Fruit fly (Drosophila melanogaster) whole organism, embryonic: ENCODE results near the gene Rchy1.

ENCODE experiments used
- Abd-B ChIP-seq: fragments of 200-800 bp; sonication (Bioruptor generic); optimal IDR thresholded peaks from 2 replicates; lab custom pipeline; 2018; ENCODE audit warnings: missing biosample characterization, mild to moderate bottlenecking, missing genetic modification characterization, moderate library complexity
- Atf3 ChIP-seq: fragments of 200-800 bp; sonication (Bioruptor generic); optimal IDR thresholded peaks from 3 replicates; lab custom pipeline; 2016; ENCODE audit warnings: missing biosample characterization, missing genetic modification characterization
- Atf6 ChIP-seq: fragments of 200-800 bp; sonication (Bioruptor generic); IDR thresholded peaks from 2 replicates; pipeline ENCODE4 v1.3.6; 2022; ENCODE audit warnings: missing biosample characterization, missing genetic modification characterization
- Bgb ChIP-seq: fragments of 200-800 bp; sonication (Bioruptor generic); IDR thresholded peaks from 2 replicates; pipeline ENCODE4 v1.3.6; 2022; ENCODE audit warnings: missing biosample characterization, missing genetic modification characterization; ENCODE audit not compliant: partially characterized antibody
- Blimp-1 ChIP-seq: fragments of 200-800 bp; sonication (Bioruptor generic); optimal IDR thresholded peaks from 3 replicates; lab custom pipeline; 2018; ENCODE audit warnings: missing biosample characterization, missing genetic modification characterization, mild to moderate bottlenecking, moderate library complexity, missing genetic modification reagents
- C15 ChIP-seq: fragments of 200-800 bp; sonication (Bioruptor generic); IDR thresholded peaks from 3 replicates; pipeline ENCODE4 v1.3.6; 2022; ENCODE audit warnings: missing biosample characterization, missing genetic modification characterization
- CG10147 ChIP-seq: fragments of 200-800 bp; sonication (Bioruptor generic); optimal IDR thresholded peaks from 2 replicates; lab custom pipeline; 2019; ENCODE audit warnings: missing biosample characterization, mild to moderate bottlenecking, missing genetic modification characterization, moderate library complexity
- CG11456 ChIP-seq: fragments of 200-800 bp; sonication (Bioruptor generic); IDR thresholded peaks from 3 replicates; pipeline ENCODE4 v1.3.6; 2022; ENCODE audit warnings: missing biosample characterization, missing genetic modification characterization
- CG12236 ChIP-seq: fragments of 200-800 bp; sonication (Bioruptor generic); optimal IDR thresholded peaks from 2 replicates; lab custom pipeline; 2016; ENCODE audit warnings: missing biosample characterization, missing genetic modification characterization
- CG14965 ChIP-seq: fragments of 200-800 bp; sonication (Bioruptor generic); optimal IDR thresholded peaks from 2 replicates; lab custom pipeline; 2016; ENCODE audit warnings: missing biosample characterization, missing genetic modification characterization, borderline replicate concordance
- CG1529 ChIP-seq: fragments of 200-800 bp; sonication (Bioruptor generic); optimal IDR thresholded peaks from 3 replicates; lab custom pipeline; 2018; ENCODE audit warnings: missing biosample characterization, missing genetic modification characterization
- CG17328 ChIP-seq: fragments of 200-800 bp; sonication (Bioruptor generic); IDR thresholded peaks from 2 replicates; pipeline ENCODE4 v1.3.6; 2022; ENCODE audit warnings: missing biosample characterization, missing genetic modification characterization
- CG17802 ChIP-seq: fragments of 200-800 bp; sonication (Bioruptor generic); optimal IDR thresholded peaks from 2 replicates; lab custom pipeline; 2018; ENCODE audit warnings: missing biosample characterization, mild to moderate bottlenecking, missing genetic modification characterization, moderate library complexity
- CG1832 ChIP-seq: fragments of 200-800 bp; sonication (Bioruptor generic); optimal IDR thresholded peaks from 2 replicates; lab custom pipeline; 2017; ENCODE audit warnings: missing biosample characterization, mild to moderate bottlenecking, missing genetic modification characterization, inconsistent platforms
- CG2678 ChIP-seq: fragments of 200-800 bp; sonication (Bioruptor generic); optimal IDR thresholded peaks from 3 replicates; lab custom pipeline; 2019; ENCODE audit warnings: missing biosample characterization, mild to moderate bottlenecking, missing genetic modification characterization, moderate library complexity
- CG2889 ChIP-seq: fragments of 200-800 bp; sonication (Bioruptor generic); IDR thresholded peaks from 3 replicates; pipeline ENCODE4 v1.3.6; 2022; ENCODE audit warnings: missing biosample characterization, missing genetic modification characterization
- CG31365 ChIP-seq: fragments of 200-800 bp; sonication (Bioruptor generic); optimal IDR thresholded peaks from 2 replicates; lab custom pipeline; 2018; ENCODE audit warnings: missing biosample characterization, mild to moderate bottlenecking, missing genetic modification characterization
- CG32532 ChIP-seq: fragments of 200-800 bp; sonication (Bioruptor generic); IDR thresholded peaks from 2 replicates; pipeline ENCODE4 v1.3.6; 2022; ENCODE audit warnings: missing biosample characterization, missing genetic modification characterization
- CG34422 ChIP-seq: fragments of 200-800 bp; sonication (Bioruptor generic); IDR thresholded peaks from 3 replicates; pipeline ENCODE4 v1.3.6; 2022; ENCODE audit warnings: missing biosample characterization, missing genetic modification characterization
- CG4854 ChIP-seq: fragments of 200-800 bp; sonication (Bioruptor generic); optimal IDR thresholded peaks from 2 replicates; lab custom pipeline; 2016; ENCODE audit warnings: missing biosample characterization, missing genetic modification characterization, inconsistent platforms
- CG7928 ChIP-seq: fragments of 200-800 bp; sonication (Bioruptor generic); optimal IDR thresholded peaks from 2 replicates; lab custom pipeline; 2017; ENCODE audit warnings: missing biosample characterization, mild to moderate bottlenecking, missing genetic modification characterization
- CG8089 ChIP-seq: fragments of 200-800 bp; sonication (Bioruptor generic); optimal IDR thresholded peaks from 3 replicates; lab custom pipeline; 2016; ENCODE audit warnings: missing biosample characterization, missing genetic modification characterization
- CG8478 ChIP-seq: fragments of >200 bp; optimal IDR thresholded peaks from 2 replicates; lab custom pipeline; 2018
- CG9215 ChIP-seq: fragments of 200-800 bp; sonication (Bioruptor generic); IDR thresholded peaks from 2 replicates; pipeline ENCODE4 v1.3.6; 2022; ENCODE audit warnings: missing biosample characterization, missing genetic modification characterization
- CTCF ChIP-seq: fragments of 200-800 bp; sonication (Bioruptor generic); optimal IDR thresholded peaks from 2 replicates; lab custom pipeline; 2017; ENCODE audit warnings: missing biosample characterization, mild to moderate bottlenecking, missing genetic modification characterization, moderate library complexity
- D ChIP-seq, 2 experiments: fragments of 200-800 bp in 1 of 2; fragments of >200 bp in 1 of 2; sonication (Bioruptor generic) in 1 of 2; optimal IDR thresholded peaks; 2 replicates in 1 of 2; 3 replicates in 1 of 2; lab custom pipeline; 2017; ENCODE audit warnings: mild to moderate bottlenecking in 1 of 2, missing biosample characterization in 1 of 2, missing genetic modification characterization in 1 of 2, missing genetic modification reagents in 1 of 2
- Doc3 ChIP-seq: fragments of 200-800 bp; sonication (Bioruptor generic); IDR thresholded peaks from 3 replicates; pipeline ENCODE4 v1.3.6; 2022; ENCODE audit warnings: missing biosample characterization, missing genetic modification characterization; ENCODE audit not compliant: partially characterized antibody
- Fer2 ChIP-seq: fragments of 200-800 bp; sonication (Bioruptor generic); optimal IDR thresholded peaks from 2 replicates; lab custom pipeline; 2018; ENCODE audit warnings: missing biosample characterization, mild to moderate bottlenecking, missing genetic modification characterization, moderate library complexity
- HmgD ChIP-seq: fragments of 200-800 bp; sonication (Bioruptor generic); optimal IDR thresholded peaks from 3 replicates; lab custom pipeline; 2016; ENCODE audit warnings: missing biosample characterization, missing genetic modification characterization
- Lim3 ChIP-seq: fragments of 200-800 bp; sonication (Bioruptor generic); IDR thresholded peaks from 2 replicates; pipeline ENCODE4 v1.3.6; 2022; ENCODE audit warnings: missing biosample characterization, missing genetic modification characterization
- MESR4 ChIP-seq: fragments of 200-800 bp; sonication (Bioruptor generic); optimal IDR thresholded peaks from 2 replicates; lab custom pipeline; 2018; ENCODE audit warnings: missing biosample characterization, mild to moderate bottlenecking, missing genetic modification characterization, moderate library complexity
- Neu2 ChIP-seq: fragments of 200-800 bp; sonication (Bioruptor generic); optimal IDR thresholded peaks from 3 replicates; lab custom pipeline; 2016; ENCODE audit warnings: missing biosample characterization, missing genetic modification characterization, borderline replicate concordance
- Sox100B ChIP-seq: fragments of 200-800 bp; sonication (Bioruptor generic); optimal IDR thresholded peaks from 3 replicates; lab custom pipeline; 2018; ENCODE audit warnings: missing biosample characterization, mild to moderate bottlenecking, missing genetic modification characterization
- chm ChIP-seq: fragments of 200-800 bp; sonication (Bioruptor generic); IDR thresholded peaks from 2 replicates; pipeline ENCODE4 v1.3.6; 2022; ENCODE audit warnings: missing biosample characterization, missing genetic modification characterization
- corto ChIP-seq: fragments of 200-800 bp; sonication (Bioruptor generic); optimal IDR thresholded peaks from 2 replicates; lab custom pipeline; 2016; ENCODE audit warnings: missing biosample characterization, mild to moderate bottlenecking, missing genetic modification characterization, moderate library complexity
- crc ChIP-seq: fragments of 200-800 bp; sonication (Bioruptor generic); optimal IDR thresholded peaks from 2 replicates; lab custom pipeline; 2016; ENCODE audit warnings: missing biosample characterization, missing genetic modification characterization
- dati ChIP-seq: fragments of 200-800 bp; sonication (Bioruptor generic); IDR thresholded peaks from 2 replicates; pipeline ENCODE4 v1.3.6; 2022; ENCODE audit warnings: missing biosample characterization, missing genetic modification characterization
- dysf ChIP-seq: fragments of 200-800 bp; sonication (Bioruptor generic); IDR thresholded peaks from 3 replicates; pipeline ENCODE4 v1.3.6; 2022; ENCODE audit warnings: missing biosample characterization, missing genetic modification characterization
- ewg ChIP-seq: fragments of 200-800 bp; sonication (Bioruptor generic); optimal IDR thresholded peaks from 3 replicates; lab custom pipeline; 2017; ENCODE audit warnings: mild to moderate bottlenecking, missing biosample characterization, missing genetic modification reagents, missing genetic modification characterization
- fu2 ChIP-seq: fragments of 200-800 bp; sonication (Bioruptor generic); optimal IDR thresholded peaks from 2 replicates; lab custom pipeline; 2016; ENCODE audit warnings: missing biosample characterization, missing genetic modification characterization
- h ChIP-seq: fragments of >200 bp; optimal IDR thresholded peaks from 2 replicates; lab custom pipeline; 2017
- ham ChIP-seq: fragments of 200-800 bp; sonication (Bioruptor generic); IDR thresholded peaks from 2 replicates; pipeline ENCODE4 v1.3.6; 2022; ENCODE audit warnings: missing biosample characterization, missing genetic modification characterization
- lmd ChIP-seq: fragments of 200-800 bp; sonication (Bioruptor generic); IDR thresholded peaks from 2 replicates; pipeline ENCODE4 v1.3.6; 2022; ENCODE audit warnings: missing biosample characterization, missing genetic modification characterization
- pho ChIP-seq: fragments of 200-800 bp; sonication (Bioruptor generic); optimal IDR thresholded peaks from 2 replicates; lab custom pipeline; 2016; ENCODE audit warnings: missing biosample characterization, missing genetic modification characterization
- run ChIP-seq: fragments of 200-800 bp; sonication (Bioruptor generic); optimal IDR thresholded peaks from 3 replicates; lab custom pipeline; 2018; ENCODE audit warnings: missing biosample characterization, mild to moderate bottlenecking, missing genetic modification characterization
- so ChIP-seq: fragments of 200-800 bp; sonication (Bioruptor generic); IDR thresholded peaks from 3 replicates; pipeline ENCODE4 v1.3.6; 2022; ENCODE audit warnings: missing biosample characterization, missing genetic modification characterization
- sug ChIP-seq: fragments of 200-800 bp; optimal IDR thresholded peaks from 2 replicates; lab custom pipeline; 2019; ENCODE audit warnings: missing biosample characterization, mild to moderate bottlenecking, missing genetic modification characterization, moderate library complexity
- twi ChIP-seq: fragments of 200-800 bp; optimal IDR thresholded peaks from 2 replicates; lab custom pipeline; 2019; ENCODE audit warnings: missing biosample characterization, mild to moderate bottlenecking, missing genetic modification characterization, moderate library complexity
- unc-4 ChIP-seq: fragments of 200-800 bp; sonication (Bioruptor generic); IDR thresholded peaks from 2 replicates; pipeline ENCODE4 v1.3.6; 2022; ENCODE audit warnings: missing biosample characterization, missing genetic modification characterization; ENCODE audit not compliant: partially characterized antibody
- zf30C ChIP-seq: fragments of 200-800 bp; sonication (Bioruptor generic); optimal IDR thresholded peaks from 3 replicates; lab custom pipeline; 2018; ENCODE audit warnings: missing biosample characterization, mild to moderate bottlenecking, missing genetic modification characterization

Rchy1 gene

dm6 chr2L:6480212-6480994, 14.9 kb upstream of the Rchy1 start, which contains the start of the genes Sec61alpha and Daxx (continued):
- TF ChIP-seq D (optimal IDR thresholded peaks at IDR 0.05; lab: Kevin White, UChicago): no peak
- peak; percentile 71 for TF ChIP-seq D (GFP tag; optimal IDR thresholded peaks at IDR 0.05; lab: Kevin White, UChicago)
- peak; percentile 89 for TF ChIP-seq CG11456 (GFP tag; lab: Robert Waterston, UW)
- peak; percentile 64 for TF ChIP-seq CG4854 (GFP tag; lab: Kevin White, UChicago)
- peak; percentile 68 for TF ChIP-seq Blimp-1 (GFP tag; lab: Kevin White, UChicago)
- TF ChIP-seq CG32532 (GFP tag; lab: Robert Waterston, UW): peak; percentile 92
- TF ChIP-seq so: 0 out of 3 replicates have a peak, but pooled peaks have one; percentile 10
- TF ChIP-seq CG14965 (GFP tag; lab: Kevin White, UChicago): peak; percentile 17
- peak; percentile 76 for TF ChIP-seq dati (GFP tag; lab: Robert Waterston, UW)
- no peak for TF ChIP-seq CG1832 (GFP tag; lab: Kevin White, UChicago)
- peak; percentile 100 for TF ChIP-seq Bgb (GFP tag; lab: Robert Waterston, UW)
- TF ChIP-seq CG34422 (GFP tag; lab: Robert Waterston, UW): peak; percentile 64
- TF ChIP-seq twi (tag; lab: Kevin White, UChicago): peak; percentile 74
- TF ChIP-seq ham (GFP tag; lab: Robert Waterston, UW): peak; percentile 74
- TF ChIP-seq CG9215: peak; percentile 88
- peak; percentile 51 for TF ChIP-seq CG12236
- TF ChIP-seq CG10147 (GFP tag; lab: Kevin White, UChicago): peak; percentile 85
- peak; percentile 77 for TF ChIP-seq Fer2 (tag; lab: Kevin White, UChicago)
- TF ChIP-seq MESR4: peak; percentile 75
- TF ChIP-seq CG17328: peak; percentile 63
- TF ChIP-seq pho (GFP tag; lab: Kevin White, UChicago): peak; percentile 94
- TF ChIP-seq corto: peak; percentile 79
- TF ChIP-seq unc-4 (GFP tag; lab: Robert Waterston, UW): peak; percentile 98
- peak; percentile 87 for TF ChIP-seq CG2678
- TF ChIP-seq run: peak; percentile 58
- peak; percentile 88 for TF ChIP-seq dysf (GFP tag; lab: Robert Waterston, UW)
- TF ChIP-seq C15: peak; percentile 56; the same call in 1 of the 3 replicates
- TF ChIP-seq CG1529 (GFP tag; lab: Kevin White, UChicago): peak; percentile 50
- peak; percentile 36 for TF ChIP-seq Neu2 (GFP tag; lab: Kevin White, UChicago)
- peak; percentile 20 for TF ChIP-seq CTCF (GFP tag; lab: Kevin White, UChicago)
- no peak for TF ChIP-seq zf30C (GFP tag; lab: Kevin White, UChicago)
- TF ChIP-seq Atf6 (GFP tag; lab: Robert Waterston, UW): peak; percentile 80
- TF ChIP-seq CG7928: peak; percentile 41
- no peak for TF ChIP-seq CG8478
- peak; percentile 85 for TF ChIP-seq CG2889 (GFP tag; lab: Robert Waterston, UW)
- TF ChIP-seq crc: peak; percentile 83
- TF ChIP-seq HmgD: peak; percentile 85
- peak; percentile 89 for TF ChIP-seq Abd-B
- peak; percentile 21 for TF ChIP-seq CG17802 (tag; lab: Kevin White, UChicago)
- peak; percentile 89 for TF ChIP-seq fu2 (GFP tag; lab: Kevin White, UChicago)
- TF ChIP-seq Lim3 (GFP tag; lab: Robert Waterston, UW): no peak
- peak; percentile 66 for TF ChIP-seq chm
- TF ChIP-seq Sox100B (GFP tag; lab: Kevin White, UChicago): peak; percentile 63
- peak; percentile 97 for TF ChIP-seq Doc3 (GFP tag; lab: Robert Waterston, UW)
- peak; percentile 87 for TF ChIP-seq sug (tag; lab: Kevin White, UChicago)
- no peak for TF ChIP-seq CG31365
- TF ChIP-seq h: no peak
- TF ChIP-seq Atf3 (GFP tag; lab: Kevin White, UChicago): peak; percentile 84
- peak; percentile 63 for TF ChIP-seq ewg (GFP tag; lab: Kevin White, UChicago)
- TF ChIP-seq CG8089: peak; percentile 79
- TF ChIP-seq lmd: peak; percentile 87
